Worm (Caenorhabditis elegans) whole organism, L3 larva: ENCODE measurements around the gene srab-4.

Experiments used
- aly-2 ChIP-seq: fragments of 150-350 bp; optimal IDR thresholded peaks from 2 replicates; lab custom pipeline; 2014; ENCODE audit warnings: missing biosample characterization, missing genetic modification characterization
- ama-1 ChIP-seq: fragments of 150-350 bp; optimal IDR thresholded peaks from 2 replicates; lab custom pipeline; 2018
- ceh-16 ChIP-seq: sonication (generic microtip); optimal IDR thresholded peaks from 2 replicates; lab custom pipeline; 2017; ENCODE audit warnings: missing biosample characterization, missing genetic modification characterization
- ceh-82 ChIP-seq: fragments of 150-350 bp; optimal IDR thresholded peaks from 2 replicates; lab custom pipeline; 2014; ENCODE audit warnings: missing biosample characterization, missing genetic modification characterization
- elt-2 ChIP-seq: sonication (generic microtip); optimal IDR thresholded peaks from 2 replicates; lab custom pipeline; 2016; ENCODE audit warnings: missing genetic modification reagents, mild to moderate bottlenecking, missing genetic modification characterization, missing compliant biosample characterization
- eor-1 ChIP-seq, 2 experiments: fragments of 150-350 bp; optimal IDR thresholded peaks; 2 replicates each; lab custom pipeline; 2014 to 2018; ENCODE audit warnings: missing biosample characterization in 2 of 2, missing genetic modification characterization in 2 of 2
- fkh-10 ChIP-seq: sonication (generic microtip); optimal IDR thresholded peaks from 2 replicates; lab custom pipeline; 2017; ENCODE audit warnings: missing biosample characterization, missing genetic modification reagents, missing genetic modification characterization
- nhr-25 ChIP-seq: sonication (generic microtip); optimal IDR thresholded peaks from 2 replicates; lab custom pipeline; 2017; ENCODE audit warnings: missing biosample characterization, missing genetic modification characterization
- nhr-28 ChIP-seq: fragments of 150-350 bp; optimal IDR thresholded peaks from 2 replicates; lab custom pipeline; 2014; ENCODE audit warnings: missing biosample characterization, missing genetic modification characterization
- pqm-1 ChIP-seq: fragments of 150-350 bp; optimal IDR thresholded peaks from 2 replicates; lab custom pipeline; 2017; ENCODE audit warnings: missing biosample characterization, missing genetic modification characterization, inconsistent platforms
- snpc-4 ChIP-seq: fragments of 150-350 bp; optimal IDR thresholded peaks from 2 replicates; lab custom pipeline; 2014; ENCODE audit warnings: missing biosample characterization, missing genetic modification characterization
- ztf-11 ChIP-seq: fragments of 150-350 bp; optimal IDR thresholded peaks from 2 replicates; lab custom pipeline; 2014; ENCODE audit warnings: missing biosample characterization, missing genetic modification characterization

- TF ChIP-seq snpc-4 (no peak), nhr-28 (no peak), ama-1 (lab: Kevin White, UChicago) (no peak), ztf-11 (tag; lab: Kevin White, UChicago) (no peak), elt-2 (tag; lab: Kevin White, UChicago) (no peak), aly-2 (no peak), fkh-10 (GFP tag; lab: Kevin White, UChicago) (no peak), pqm-1 (no peak), nhr-25 (tag; lab: Kevin White, UChicago) (no peak), ceh-16 (tag; lab: Kevin White, UChicago) (no peak), ceh-82 (no peak), eor-1 (tag; optimal IDR thresholded peaks at IDR 0.05; lab: Kevin White, UChicago) (no peak)
These were observed 18.0 kb upstream of the srab-4 start, which contains the start of gene nhr-163 for ce11 chrV:6985943-6986342.
